Worm (Caenorhabditis elegans) whole organism, young adult: ENCODE measurements around the gene C01B9.4.
"Not testable (repeated sequence)": the region's sequence is repeated elsewhere in the genome, so short reads cannot be mapped to it uniquely, and the experiment has no call there.

Source experiments
- B0035.1 ChIP-seq: sonication (generic microtip); optimal IDR thresholded peaks from 2 replicates; lab custom pipeline; 2016; ENCODE audit warnings: missing genetic modification characterization, mild to moderate bottlenecking, missing compliant biosample characterization, missing genotype, missing genetic modification reagents
- F23B12.7 ChIP-seq: sonication (generic microtip); optimal IDR thresholded peaks from 2 replicates; lab custom pipeline; 2017; ENCODE audit warnings: missing genetic modification characterization, mild to moderate bottlenecking, missing compliant biosample characterization, antibody characterized with exemption, moderate library complexity; ENCODE audit not compliant: insufficient read depth
- F52B5.7 ChIP-seq: sonication (generic microtip); optimal IDR thresholded peaks from 2 replicates; lab custom pipeline; 2016; ENCODE audit warnings: mild to moderate bottlenecking, missing genetic modification characterization, missing compliant biosample characterization
- Y95B8A.8 ChIP-seq: fragments of 200-800 bp; sonication (Bioruptor generic); IDR thresholded peaks from 2 replicates; pipeline ENCODE4 v1.3.6; 2022; ENCODE audit warnings: missing genetic modification reagents, missing genetic modification characterization, missing compliant biosample characterization
- athp-1 ChIP-seq: sonication (generic microtip); optimal IDR thresholded peaks from 2 replicates; lab custom pipeline; 2017; ENCODE audit warnings: mild to moderate bottlenecking, missing genetic modification characterization, missing compliant biosample characterization
- attf-6 ChIP-seq: fragments of 200-800 bp; sonication (Bioruptor generic); IDR thresholded peaks from 2 replicates; pipeline ENCODE4 v1.3.6; 2022; ENCODE audit warnings: missing genetic modification reagents, missing genetic modification characterization, missing compliant biosample characterization
- cebp-1 ChIP-seq, 2 experiments: fragments of 200-800 bp in 1 of 2; sonication (Bioruptor generic) in 1 of 2; sonication (generic microtip) in 1 of 2; IDR thresholded peaks in 1 of 2; optimal IDR thresholded peaks in 1 of 2; 2 replicates each; pipeline versions ENCODE4 v1.3.6 to Lab custom; 2017 to 2022; ENCODE audit warnings: missing compliant biosample characterization in 2 of 2, missing genetic modification characterization in 2 of 2, mild to moderate bottlenecking in 1 of 2, missing genetic modification reagents in 1 of 2, moderate library complexity in 1 of 2
- ceh-100 ChIP-seq: fragments of 200-800 bp; sonication (Bioruptor generic); IDR thresholded peaks from 2 replicates; pipeline ENCODE4 v1.3.6; 2022; ENCODE audit warnings: missing genetic modification reagents, missing genetic modification characterization, missing compliant biosample characterization
- dox-1 ChIP-seq: fragments of 200-800 bp; sonication (Bioruptor generic); IDR thresholded peaks from 2 replicates; pipeline ENCODE4 v1.3.6; 2022; ENCODE audit warnings: missing genetic modification reagents, missing genetic modification characterization, missing compliant biosample characterization
- ekl-4 ChIP-seq: fragments of 200-800 bp; sonication (Bioruptor generic); IDR thresholded peaks from 2 replicates; pipeline ENCODE4 v1.3.6; 2022; ENCODE audit warnings: missing genetic modification reagents, missing genetic modification characterization, missing compliant biosample characterization
- hrde-1 ChIP-seq: sonication (generic microtip); optimal IDR thresholded peaks from 2 replicates; lab custom pipeline; 2016; ENCODE audit warnings: missing genetic modification characterization, mild to moderate bottlenecking, missing compliant biosample characterization, moderate library complexity, missing genotype, missing genetic modification reagents, borderline replicate concordance
- hsf-1 ChIP-seq: fragments of 200-800 bp; sonication (Bioruptor generic); IDR thresholded peaks from 2 replicates; pipeline ENCODE4 v1.3.6; 2022; ENCODE audit warnings: missing genetic modification reagents, missing genetic modification characterization, missing compliant biosample characterization
- lin-40 ChIP-seq: sonication (generic microtip); optimal IDR thresholded peaks from 2 replicates; lab custom pipeline; 2016; ENCODE audit warnings: missing genetic modification characterization, mild to moderate bottlenecking, missing compliant biosample characterization, missing genotype, missing genetic modification reagents
- lin-54 ChIP-seq: fragments of 200-800 bp; sonication (Bioruptor generic); optimal IDR thresholded peaks from 2 replicates; lab custom pipeline; 2018; ENCODE audit warnings: mild to moderate bottlenecking, missing genetic modification characterization, missing compliant biosample characterization
- lsl-1 ChIP-seq: fragments of 200-800 bp; sonication (Bioruptor generic); optimal IDR thresholded peaks from 2 replicates; lab custom pipeline; 2018; ENCODE audit warnings: mild to moderate bottlenecking, missing genetic modification characterization, moderate library complexity, missing compliant biosample characterization
- madf-6 ChIP-seq: fragments of 200-800 bp; sonication (Bioruptor generic); IDR thresholded peaks from 2 replicates; pipeline ENCODE4 v1.3.6; 2022; ENCODE audit warnings: missing genetic modification reagents, missing genetic modification characterization, missing compliant biosample characterization
- nfya-2 ChIP-seq: fragments of 200-800 bp; sonication (Bioruptor generic); IDR thresholded peaks from 2 replicates; pipeline ENCODE4 v1.3.6; 2022; ENCODE audit warnings: missing genetic modification reagents, missing genetic modification characterization, missing compliant biosample characterization
- nfyb-1 ChIP-seq: fragments of 200-800 bp; sonication (Bioruptor generic); IDR thresholded peaks from 2 replicates; pipeline ENCODE4 v1.3.6; 2022; ENCODE audit warnings: missing genetic modification reagents, missing genetic modification characterization, missing compliant biosample characterization
- nhr-80 ChIP-seq: sonication (generic microtip); optimal IDR thresholded peaks from 2 replicates; lab custom pipeline; 2016; ENCODE audit warnings: missing genetic modification characterization, missing compliant biosample characterization
- pbrm-1 ChIP-seq: fragments of 200-800 bp; sonication (Bioruptor generic); IDR thresholded peaks from 2 replicates; pipeline ENCODE4 v1.3.6; 2022; ENCODE audit warnings: missing genetic modification reagents, missing genetic modification characterization, missing compliant biosample characterization
- rpc-1 ChIP-seq, 2 experiments: fragments of 150-350 bp in 1 of 2; sonication (generic microtip) in 1 of 2; optimal IDR thresholded peaks; 2 replicates each; lab custom pipeline; 2014 to 2018; ENCODE audit warnings: missing biosample characterization in 1 of 2, missing genetic modification characterization in 1 of 2, missing genetic modification reagents in 1 of 2, missing genotype in 1 of 2
- snpc-3.4 ChIP-seq: sonication (generic microtip); optimal IDR thresholded peaks from 2 replicates; lab custom pipeline; 2017; ENCODE audit warnings: missing genetic modification characterization, mild to moderate bottlenecking, missing compliant biosample characterization, antibody characterized with exemption, moderate library complexity, missing genotype, missing genetic modification reagents
- snpc-4 ChIP-seq, 5 experiments: fragments of 150-350 bp in 1 of 5; sonication (generic microtip) in 4 of 5; optimal IDR thresholded peaks; 2 replicates each; lab custom pipeline; 2014 to 2018; ENCODE audit warnings: missing genetic modification characterization in 5 of 5, missing biosample characterization in 3 of 5, antibody characterized with exemption in 2 of 5, mild to moderate bottlenecking in 2 of 5, missing compliant biosample characterization in 2 of 5, missing genotype in 2 of 5, moderate library complexity in 2 of 5, missing genetic modification reagents in 1 of 5
- tbp1 ChIP-seq: fragments of 200-800 bp; sonication (Bioruptor generic); optimal IDR thresholded peaks from 2 replicates; lab custom pipeline; 2018; ENCODE audit warnings: mild to moderate bottlenecking, missing genetic modification characterization, missing compliant biosample characterization
- unc-62 ChIP-seq: fragments of 150-350 bp; optimal IDR thresholded peaks from 2 replicates; lab custom pipeline; 2014; ENCODE audit warnings: missing biosample characterization, missing genetic modification reagents, missing genetic modification characterization
- xnd-1 ChIP-seq: sonication (generic microtip); optimal IDR thresholded peaks from 2 replicates; lab custom pipeline; 2016; ENCODE audit warnings: missing genotype, missing genetic modification reagents, missing genetic modification characterization, missing compliant biosample characterization
- ztf-18 ChIP-seq: sonication (generic microtip); optimal IDR thresholded peaks from 2 replicates; lab custom pipeline; 2016; ENCODE audit warnings: missing genotype, mild to moderate bottlenecking, missing genetic modification characterization, missing compliant biosample characterization
- ztf-25 ChIP-seq: fragments of 200-800 bp; sonication (Bioruptor generic); IDR thresholded peaks from 2 replicates; pipeline ENCODE4 v1.3.6; 2022; ENCODE audit warnings: missing genetic modification reagents, missing genetic modification characterization, missing compliant biosample characterization
- ztf-28 ChIP-seq: fragments of 200-800 bp; sonication (Bioruptor generic); IDR thresholded peaks from 2 replicates; pipeline ENCODE4 v1.3.6; 2022; ENCODE audit warnings: missing genetic modification reagents, missing genetic modification characterization, missing compliant biosample characterization

C01B9.4 gene

DNA sequence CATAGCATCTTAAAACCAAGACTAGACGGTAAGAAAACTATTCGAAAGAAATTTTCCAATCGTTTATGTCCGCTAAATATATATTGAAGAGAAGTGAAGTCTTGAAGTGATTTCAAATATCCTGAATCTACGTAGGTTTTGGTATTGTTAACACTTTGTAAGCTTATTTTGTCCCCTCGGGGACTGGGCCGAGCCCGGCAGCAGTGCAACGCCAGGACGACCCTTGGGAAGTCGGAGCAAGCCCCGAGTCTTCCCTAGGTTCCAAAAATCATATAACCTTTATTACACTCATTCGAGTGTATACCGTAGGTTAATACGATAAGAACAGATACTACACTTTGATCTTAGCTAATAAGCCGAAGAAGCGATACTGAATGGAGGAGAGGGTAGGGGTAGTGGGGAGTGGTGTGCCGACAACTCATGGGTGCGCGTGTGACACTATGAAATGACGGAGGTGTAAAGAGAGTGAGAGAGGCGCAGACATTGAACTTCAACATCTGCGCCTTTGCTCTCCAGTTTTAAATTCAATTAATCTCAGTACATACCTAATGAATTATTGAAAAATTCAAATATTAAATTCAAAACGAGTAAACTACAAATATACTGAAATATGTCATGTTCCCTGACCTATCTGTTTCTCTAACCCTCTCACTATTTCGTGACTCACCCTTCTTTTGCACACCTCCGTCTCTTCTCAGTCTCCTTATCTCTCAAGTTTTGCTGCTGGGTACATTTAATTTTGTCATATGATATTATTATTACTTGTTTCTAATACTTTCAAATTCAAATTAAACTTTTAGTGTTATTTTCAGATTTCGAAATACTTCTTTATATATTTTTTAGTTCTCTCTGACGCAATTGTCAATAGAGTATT lies 45.6 kb upstream of the C01B9.4 start (continued):
- TF ChIP-seq rpc-1 (optimal IDR thresholded peaks at IDR 0.05; lab: Kevin White, UChicago) (peak; percentile 6), rpc-1 (tag; optimal IDR thresholded peaks at IDR 0.05; lab: Kevin White, UChicago) (peak; percentile 4), athp-1 (tag; lab: Kevin White, UChicago) (peak; percentile 28), unc-62 (peak; percentile 21), ztf-25 (GFP tag; lab: Robert Waterston, UW) (0 out of 2 replicates have a peak, but pooled peaks have one; percentile 3), F52B5.7 (tag; lab: Kevin White, UChicago) (peak; percentile 63), ekl-4 (GFP tag; lab: Robert Waterston, UW) (peak; percentile 55; the same call in 1 of the 2 replicates), snpc-4 (GFP tag; optimal IDR thresholded peaks at IDR 0.05; lab: Kevin White, UChicago) (peak; percentile 92), snpc-4 (tag; optimal IDR thresholded peaks at IDR 0.05; lab: Kevin White, UChicago) (peak; percentile 90 to 98 (median 95)), nfya-2 (GFP tag; lab: Robert Waterston, UW) (0 out of 2 replicates have a peak, but pooled peaks have one; percentile 40), ceh-100 (peak; percentile 72), lin-40 (tag; lab: Kevin White, UChicago) (peak; percentile 43), nhr-80 (tag; lab: Kevin White, UChicago) (peak; percentile 46), xnd-1 (tag; lab: Kevin White, UChicago) (peak; percentile 42), snpc-3.4 (tag; lab: Kevin White, UChicago) (peak; percentile 84), tbp1 (peak; percentile 67), lin-54 (GFP tag; lab: Kevin White, UChicago) (peak; percentile 29), lsl-1 (peak; percentile 69), ztf-18 (tag; lab: Kevin White, UChicago) (peak; percentile 35), pbrm-1 (GFP tag; lab: Robert Waterston, UW) (peak; percentile 95), nfyb-1 (GFP tag; lab: Robert Waterston, UW) (0 out of 2 replicates have a peak, but pooled peaks have one; percentile 59), hrde-1 (peak; percentile 47), cebp-1 (GFP tag; IDR thresholded peaks at IDR 0.05; lab: Robert Waterston, UW) (peak; percentile 41; the same call in 1 of the 2 replicates), cebp-1 (tag; optimal IDR thresholded peaks at IDR 0.05; lab: Kevin White, UChicago) (peak; percentile 79)

DNA sequence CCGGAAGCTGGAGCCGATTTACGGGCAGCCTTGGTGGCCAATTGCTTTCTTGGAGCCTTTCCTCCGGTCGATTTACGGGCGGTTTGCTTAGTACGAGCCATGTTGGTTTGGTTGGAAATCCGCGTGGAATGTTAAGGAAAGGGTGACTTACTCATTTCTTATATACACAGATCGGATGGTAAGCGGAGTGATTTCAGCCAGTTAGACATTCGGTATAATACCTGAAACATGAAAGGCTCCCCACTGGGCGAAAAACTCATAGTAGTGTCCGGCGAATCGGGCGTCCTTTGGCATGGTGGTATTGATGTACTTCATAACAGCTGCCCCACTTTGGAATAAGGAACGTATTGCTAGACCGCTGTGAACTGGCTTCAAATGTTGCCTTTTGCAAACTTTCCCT lies 44.8 kb upstream of the C01B9.4 start, which contains the start of gene his-42:
Gene his-42, minus strand, starts transcription at position 101 of the 400 bp plus-strand sequence.
- TF ChIP-seq snpc-3.4 (tag; lab: Kevin White, UChicago) (no peak), B0035.1 (tag; lab: Kevin White, UChicago) (no peak), F23B12.7 (tag; lab: Kevin White, UChicago) (no peak), madf-6 (GFP tag; lab: Robert Waterston, UW) (no peak)

DNA sequence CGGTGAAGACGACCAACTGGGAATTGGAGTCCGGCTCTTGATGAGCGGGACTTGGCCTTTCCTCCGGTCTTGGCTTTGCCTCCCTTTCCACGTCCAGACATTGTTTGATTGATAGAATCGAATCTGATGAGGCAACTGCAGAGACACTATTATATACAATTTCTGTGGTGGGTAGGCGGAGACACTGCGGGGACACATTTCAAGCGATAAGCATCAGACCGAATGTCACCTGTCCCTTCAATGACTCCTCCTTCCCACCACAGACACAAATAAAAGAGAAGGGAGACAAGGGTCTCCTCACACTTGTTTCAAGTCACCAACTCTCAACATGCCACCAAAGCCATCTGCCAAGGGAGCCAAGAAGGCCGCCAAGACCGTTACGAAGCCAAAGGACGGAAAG lies 34.3 kb upstream of the C01B9.4 start, which contains the start of gene his-16:
Gene his-16, minus strand, starts transcription at position 101 of the 400 bp plus-strand sequence.
- TF ChIP-seq ztf-28 (GFP tag; lab: Robert Waterston, UW); hsf-1 (GFP tag; lab: Robert Waterston, UW); xnd-1 (tag; lab: Kevin White, UChicago): not testable (repeated sequence)

ce11 chrII:13817474-13817873 lies 33.7 kb upstream of the C01B9.4 start:
- TF ChIP-seq attf-6 (GFP tag; lab: Robert Waterston, UW) (0 out of 2 replicates have a peak, but pooled peaks have one; percentile 29), madf-6 (GFP tag; lab: Robert Waterston, UW) (peak; percentile 39; the same call in 1 of the 2 replicates), dox-1 (GFP tag; lab: Robert Waterston, UW) (peak; percentile 14; the same call in 1 of the 2 replicates), nfyb-1 (GFP tag; lab: Robert Waterston, UW) (0 out of 2 replicates have a peak, but pooled peaks have one; percentile 19), Y95B8A.8 (GFP tag; lab: Robert Waterston, UW) (0 out of 2 replicates have a peak, but pooled peaks have one; percentile 13)
